Fruit fly (Drosophila melanogaster): ENCODE results near the gene Eip93F.

DNA sequence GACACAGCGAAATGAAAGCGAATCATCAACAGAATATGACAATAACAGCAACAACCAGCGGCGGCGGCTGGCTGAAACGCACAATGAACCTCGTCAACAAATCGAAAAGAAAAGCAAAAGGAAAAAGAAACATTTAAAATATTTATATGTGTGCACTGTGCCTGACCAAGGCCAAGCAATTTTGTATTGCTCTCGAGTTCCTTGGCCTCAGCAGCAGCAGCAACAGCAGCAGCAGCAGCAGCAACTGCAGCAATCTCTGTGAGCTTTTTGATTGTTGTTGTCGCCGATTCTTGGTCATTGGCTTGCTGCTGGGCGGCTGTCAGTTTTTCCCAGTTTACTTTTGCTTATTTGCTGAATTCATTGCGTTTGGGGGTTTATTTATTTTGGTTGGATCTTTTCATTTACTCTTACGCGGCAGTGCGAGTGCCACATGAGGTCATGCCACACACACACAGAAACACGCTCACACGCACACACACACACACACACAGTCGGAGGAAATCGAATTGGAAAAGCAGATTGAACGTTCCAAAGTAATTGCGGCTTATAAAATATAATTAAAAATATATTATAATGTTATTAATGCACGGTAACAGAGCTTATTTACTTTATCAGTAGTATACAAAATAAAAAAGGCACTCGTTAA, 4.8 kb upstream of the Eip93F start:
- TF ChIP-seq CG17806 (tag; optimal IDR thresholded peaks at IDR 0.05) (no peak), CG8159 (tag; optimal IDR thresholded peaks at IDR 0.05) (no peak), Pif1B (GFP tag; optimal IDR thresholded peaks at IDR 0.05) (peak; percentile 27), rn (GFP tag; IDR thresholded peaks at IDR 0.05) (no peak), CG32121 (GFP tag; IDR thresholded peaks at IDR 0.05) (no peak; the same call in 1 of the 2 replicates), CG8301 (tag; optimal IDR thresholded peaks at IDR 0.05) (no peak), EcR (GFP tag; optimal IDR thresholded peaks at IDR 0.05) (peak; percentile 99), fd96Ca (GFP tag; IDR thresholded peaks at IDR 0.05) (no peak), gl (tag; optimal IDR thresholded peaks at IDR 0.05) (peak; percentile 77)

All from whole organism, pupa.